Fruit fly (Drosophila melanogaster): ENCODE measurements around the gene dmrt99B.

The dmrt99B gene

dm6 chr3R:29723048-29723656 is 30.8 kb downstream of the dmrt99B start, which contains the start of gene Pcd (continued):
- TF ChIP-seq prd (optimal IDR thresholded peaks at IDR 0.05) (no peak), prd (GFP tag; IDR thresholded peaks at IDR 0.05) (no peak), gem (tag; optimal IDR thresholded peaks at IDR 0.05) (no peak), br (optimal IDR thresholded peaks at IDR 0.05) (no peak), zen2 (GFP tag; IDR thresholded peaks at IDR 0.05; ENCODE audit: partially characterized antibody) (no peak), CG17829 (tag; optimal IDR thresholded peaks at IDR 0.05) (no peak), gsb-n (tag; optimal IDR thresholded peaks at IDR 0.05) (no peak), CG15479 (GFP tag; optimal IDR thresholded peaks at IDR 0.05) (no peak), Max (GFP tag; optimal IDR thresholded peaks at IDR 0.05) (no peak), CG4820 (GFP tag; optimal IDR thresholded peaks at IDR 0.05) (no peak), bbx (GFP tag; IDR thresholded peaks at IDR 0.05; ENCODE audit: partially characterized antibody) (peak; percentile 31; the same call in 1 of the 2 replicates), Sox102F (GFP tag; optimal IDR thresholded peaks at IDR 0.05) (no peak), CG9876 (GFP tag; optimal IDR thresholded peaks at IDR 0.05) (no peak), nom (GFP tag; optimal IDR thresholded peaks at IDR 0.05) (peak; percentile 52), trh (GFP tag; optimal IDR thresholded peaks at IDR 0.05) (no peak), Trl (optimal IDR thresholded peaks at IDR 0.05) (no peak), Trl (GFP tag; optimal IDR thresholded peaks at IDR 0.05) (no peak), CG14710 (tag; optimal IDR thresholded peaks at IDR 0.05) (peak; percentile 1), Dek (tag; optimal IDR thresholded peaks at IDR 0.05) (no peak), aop (GFP tag; IDR thresholded peaks at IDR 0.05) (no peak), ATbp (GFP tag; optimal IDR thresholded peaks at IDR 0.05) (no peak), Rfx (GFP tag; IDR thresholded peaks at IDR 0.05) (no peak), unc-4 (GFP tag; IDR thresholded peaks at IDR 0.05; ENCODE audit: partially characterized antibody) (peak; percentile 41; the same call in 1 of the 2 replicates), CG11247 (GFP tag; IDR thresholded peaks at IDR 0.05) (no peak), CG1233 (GFP tag; optimal IDR thresholded peaks at IDR 0.05) (no peak), CG2129 (GFP tag; IDR thresholded peaks at IDR 0.05; ENCODE audit: partially characterized antibody) (no peak), usp (GFP tag; optimal IDR thresholded peaks at IDR 0.05) (no peak), CG16863 (GFP tag; optimal IDR thresholded peaks at IDR 0.05) (no peak), mirr (GFP tag; optimal IDR thresholded peaks at IDR 0.05) (peak; percentile 7)

dm6 chr3R:29724745-29725144 is 32.4 kb downstream of the dmrt99B start, which contains the start of the genes Naa40 and CG18731:
TSS of gene Naa40 (minus strand) at chr3R:29724950.
TSS of gene CG18731 (plus strand) at chr3R:29725027.
- TF ChIP-seq E2f2 (GFP tag; IDR thresholded peaks at IDR 0.05) (peak; percentile 88), CG2129 (GFP tag; IDR thresholded peaks at IDR 0.05; ENCODE audit: partially characterized antibody) (peak; percentile 48; the same call in 1 of the 2 replicates), trem (tag; optimal IDR thresholded peaks at IDR 0.05) (peak; percentile 23), CG4282 (GFP tag; optimal IDR thresholded peaks at IDR 0.05) (no peak), CG18599 (GFP tag; optimal IDR thresholded peaks at IDR 0.05) (no peak), unc-4 (GFP tag; IDR thresholded peaks at IDR 0.05; ENCODE audit: partially characterized antibody) (peak; percentile 78), CG34422 (GFP tag; IDR thresholded peaks at IDR 0.05) (peak; percentile 36; the same call in 1 of the 3 replicates), CG9932 (GFP tag; IDR thresholded peaks at IDR 0.05) (peak; percentile 55), abd-A (tag; optimal IDR thresholded peaks at IDR 0.05) (peak; percentile 28), fru (optimal IDR thresholded peaks at IDR 0.05) (no peak), YL-1 (GFP tag; optimal IDR thresholded peaks at IDR 0.05) (peak; percentile 6), pzg (GFP tag; optimal IDR thresholded peaks at IDR 0.05) (peak; percentile 63), CG12744 (GFP tag; optimal IDR thresholded peaks at IDR 0.05) (no peak), CG6272 (GFP tag; IDR thresholded peaks at IDR 0.05) (peak; percentile 38; the same call in 1 of the 2 replicates), emc (GFP tag; optimal IDR thresholded peaks at IDR 0.05) (no peak), CG4617 (GFP tag; optimal IDR thresholded peaks at IDR 0.05; ENCODE audit: borderline replicate concordance) (peak; percentile 25), Med (GFP tag) (peak; percentile 61), CG12391 (tag; optimal IDR thresholded peaks at IDR 0.05) (no peak), Blimp-1 (GFP tag; optimal IDR thresholded peaks at IDR 0.05) (no peak), lmd (GFP tag; IDR thresholded peaks at IDR 0.05) (no peak), jigr1 (GFP tag; IDR thresholded peaks at IDR 0.05) (no peak), CG3838 (GFP tag; optimal IDR thresholded peaks at IDR 0.05) (no peak), CG14710 (tag; optimal IDR thresholded peaks at IDR 0.05) (peak; percentile 7), CG2116 (GFP tag; optimal IDR thresholded peaks at IDR 0.05) (peak; percentile 23), CG9797 (GFP tag; optimal IDR thresholded peaks at IDR 0.05) (peak; percentile 42)

All from whole organism, embryonic.